Fruit fly (Drosophila melanogaster): ENCODE results near the gene Cp190.
A peak's percentile ranks its signal among the peaks of the same experiment; 100 is the strongest.

Cp190 gene

dm6 chr3R:15243452-15243851 is 31.6 kb downstream of the Cp190 start:
- TF ChIP-seq lz (GFP tag; optimal IDR thresholded peaks at IDR 0.05) (no peak), net (GFP tag; optimal IDR thresholded peaks at IDR 0.05) (no peak), CG3032 (tag; optimal IDR thresholded peaks at IDR 0.05) (no peak), pdm3 (GFP tag; optimal IDR thresholded peaks at IDR 0.05) (peak; percentile 2), Sox14 (GFP tag; optimal IDR thresholded peaks at IDR 0.05) (peak; percentile 84), ss (GFP tag; optimal IDR thresholded peaks at IDR 0.05) (peak; percentile 31 to 41), OdsH (GFP tag; optimal IDR thresholded peaks at IDR 0.05) (no peak), Blimp-1 (GFP tag; optimal IDR thresholded peaks at IDR 0.05) (no peak), CG9139 (GFP tag; optimal IDR thresholded peaks at IDR 0.05) (no peak), CG8319 (GFP tag; optimal IDR thresholded peaks at IDR 0.05) (no peak), CG6163 (GFP tag; IDR thresholded peaks at IDR 0.05) (peak; percentile 60), Smox (GFP tag; optimal IDR thresholded peaks at IDR 0.05) (peak; percentile 13), topi (GFP tag; optimal IDR thresholded peaks at IDR 0.05) (peak; percentile 5), CG11294 (GFP tag; IDR thresholded peaks at IDR 0.05) (no peak), dac (GFP tag; optimal IDR thresholded peaks at IDR 0.05) (no peak), Ets21C (GFP tag; optimal IDR thresholded peaks at IDR 0.05) (no peak), Lpt (GFP tag; optimal IDR thresholded peaks at IDR 0.05) (no peak), Hr4 (GFP tag; optimal IDR thresholded peaks at IDR 0.05) (no peak), CG16779 (tag; optimal IDR thresholded peaks at IDR 0.05) (peak; percentile 4), CG6792 (GFP tag; optimal IDR thresholded peaks at IDR 0.05) (no peak), esn (GFP tag; optimal IDR thresholded peaks at IDR 0.05) (peak; percentile 38), achi (GFP tag; optimal IDR thresholded peaks at IDR 0.05) (no peak), CG1621 (tag; optimal IDR thresholded peaks at IDR 0.05) (peak; percentile 21), acj6 (GFP tag; optimal IDR thresholded peaks at IDR 0.05) (no peak), cyc (GFP tag; optimal IDR thresholded peaks at IDR 0.05) (no peak), Eip78C (GFP tag) (peak; percentile 73), fd59A (GFP tag; optimal IDR thresholded peaks at IDR 0.05) (no peak), CG8632 (GFP tag; optimal IDR thresholded peaks at IDR 0.05) (no peak), Eip93F (GFP tag; optimal IDR thresholded peaks at IDR 0.05) (peak; percentile 1), eg (GFP tag; IDR thresholded peaks at IDR 0.05) (no peak), Sox102F (GFP tag; optimal IDR thresholded peaks at IDR 0.05) (peak; percentile 33), CG3919 (GFP tag; optimal IDR thresholded peaks at IDR 0.05) (peak; percentile 14), Hr39 (GFP tag; optimal IDR thresholded peaks at IDR 0.05) (no peak), Hr38 (GFP tag; optimal IDR thresholded peaks at IDR 0.05) (no peak), CG6854 (GFP tag; optimal IDR thresholded peaks at IDR 0.05) (no peak), svp (GFP tag) (peak; percentile 91), fkh (GFP tag; optimal IDR thresholded peaks at IDR 0.05) (peak; percentile 57), spab (GFP tag; optimal IDR thresholded peaks at IDR 0.05) (no peak), CG10669 (GFP tag; optimal IDR thresholded peaks at IDR 0.05) (no peak), fd85E (GFP tag; optimal IDR thresholded peaks at IDR 0.05) (no peak), CG11902 (GFP tag; optimal IDR thresholded peaks at IDR 0.05) (no peak), Ets96B (tag; optimal IDR thresholded peaks at IDR 0.05) (no peak), Eip75B (GFP tag; optimal IDR thresholded peaks at IDR 0.05) (peak; percentile 27), CG6808 (GFP tag; optimal IDR thresholded peaks at IDR 0.05) (no peak), CG4318 (GFP tag; optimal IDR thresholded peaks at IDR 0.05) (no peak), Sox15 (GFP tag; optimal IDR thresholded peaks at IDR 0.05) (no peak), dsx (GFP tag; optimal IDR thresholded peaks at IDR 0.05; ENCODE audit: poor library complexity, severe bottlenecking) (no peak), CG15336 (GFP tag; IDR thresholded peaks at IDR 0.05) (peak; percentile 21; the same call in 1 of the 2 replicates), CG32006 (GFP tag; optimal IDR thresholded peaks at IDR 0.05) (no peak), CG34406 (GFP tag; optimal IDR thresholded peaks at IDR 0.05) (no peak), CG6276 (GFP tag; optimal IDR thresholded peaks at IDR 0.05) (no peak), Gug (GFP tag; IDR thresholded peaks at IDR 0.05) (no peak), vri (GFP tag; optimal IDR thresholded peaks at IDR 0.05) (peak; percentile 50)

All from whole organism, prepupa.